Worm (Caenorhabditis elegans) whole organism, L3 larva: ENCODE data around the gene otpl-2.

Experiments
- ceh-82 ChIP-seq: fragments of 150-350 bp; optimal IDR thresholded peaks from 2 replicates; lab custom pipeline; 2014; ENCODE audit warnings: missing biosample characterization, missing genetic modification characterization
- pqm-1 ChIP-seq: fragments of 150-350 bp; optimal IDR thresholded peaks from 2 replicates; lab custom pipeline; 2017; ENCODE audit warnings: missing biosample characterization, missing genetic modification characterization, inconsistent platforms
- skn-1 ChIP-seq: fragments of 150-350 bp; optimal IDR thresholded peaks from 2 replicates; lab custom pipeline; 2014; ENCODE audit warnings: missing biosample characterization, missing genetic modification characterization

- TF ChIP-seq skn-1 (tag; lab: Kevin White, UChicago) (no peak), pqm-1 (tag; lab: Kevin White, UChicago) (no peak), ceh-82 (no peak)
Observed at ce11 chrV:4082952-4083351, 9.4 kb downstream of the otpl-2 start, which contains the start of gene F38H12.5.
